Worm (Caenorhabditis elegans) whole organism, dauer: ENCODE data around the gene best-24.

Source experiments
- unc-62 ChIP-seq: sonication (generic microtip); optimal IDR thresholded peaks from 2 replicates; lab custom pipeline; 2017; ENCODE audit warnings: missing biosample characterization, missing genetic modification reagents, missing genetic modification characterization

The best-24 gene

DNA sequence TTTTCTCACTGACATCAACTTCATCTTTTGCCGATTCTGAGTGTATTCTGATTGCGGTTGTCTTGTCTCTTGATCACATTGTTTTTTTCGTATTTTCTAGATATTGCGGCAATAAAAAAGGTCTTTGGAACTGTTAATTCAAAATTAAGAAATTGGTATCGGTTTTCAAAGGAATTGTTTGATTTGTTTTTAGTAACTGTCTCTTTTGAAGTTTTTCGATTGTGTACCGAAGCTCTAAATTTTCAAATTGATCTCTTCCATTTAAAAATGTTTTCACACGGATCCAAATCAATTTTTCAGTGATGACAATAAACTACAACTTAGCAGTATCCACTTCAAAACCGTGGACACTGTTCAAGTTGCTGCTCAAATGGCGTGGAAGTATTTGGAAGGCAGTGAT lies at the start of gene best-24:
TSS of gene best-24 (plus strand) at position 301 of the 400 bp plus-strand sequence.
- no peak for TF ChIP-seq unc-62 (GFP tag; lab: Kevin White, UChicago)

ce11 chrIII:7854494-7855184 lies 46.2 kb upstream of the best-24 start, which contains the start of gene rpl-35:
TSS of gene rpl-35 (plus strand) at chrIII:7855134.
- peak; percentile 38 for TF ChIP-seq unc-62 (GFP tag; lab: Kevin White, UChicago)

DNA sequence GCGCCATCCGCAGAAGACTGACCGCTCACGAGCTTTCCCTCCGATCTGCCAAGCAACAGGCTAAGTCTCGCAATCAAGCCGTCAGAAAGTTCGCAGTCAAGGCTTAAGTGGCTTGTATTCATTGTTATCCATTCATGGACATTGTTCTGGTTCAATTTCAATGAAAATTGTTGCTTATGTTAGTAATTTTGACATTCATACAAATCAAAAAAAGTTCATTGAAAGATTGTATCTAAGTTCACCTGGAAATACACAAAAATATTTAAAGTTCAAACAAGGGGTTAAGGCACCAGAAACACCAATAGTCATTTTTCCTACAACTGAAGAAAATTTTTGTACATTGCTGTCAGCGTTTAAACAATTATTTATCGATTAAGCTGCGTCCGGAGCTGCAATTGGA lies 45.4 kb upstream of the best-24 start:
- no peak for TF ChIP-seq unc-62 (GFP tag; lab: Kevin White, UChicago)

DNA sequence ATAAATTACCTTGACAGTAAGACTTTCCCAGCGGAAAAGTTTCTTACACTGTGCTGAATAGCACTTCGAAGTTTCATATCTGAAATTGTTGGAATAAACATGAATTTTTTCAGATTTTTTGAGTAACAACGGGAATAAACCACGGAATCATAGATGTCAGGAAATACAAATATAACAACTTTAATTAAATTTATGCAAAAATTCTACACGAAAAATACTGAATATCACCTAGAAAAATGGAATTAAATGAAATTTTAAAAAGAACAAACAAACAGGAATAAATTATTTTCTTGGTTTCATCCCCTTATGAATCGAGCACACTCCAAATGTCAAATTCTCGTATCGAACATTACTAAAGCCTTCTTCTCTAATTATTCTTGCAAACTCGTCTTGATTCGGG lies 43.7 kb upstream of the best-24 start, which contains the start of gene tag-307:
TSS of gene tag-307 (minus strand) at position 101 of the 400 bp plus-strand sequence.
- TF ChIP-seq unc-62 (GFP tag; lab: Kevin White, UChicago), result no peak

- no peak for TF ChIP-seq unc-62 (GFP tag; lab: Kevin White, UChicago)
Observed at ce11 chrIII:7858407-7859029, 42.3 kb upstream of the best-24 start, which contains the start of the genes coq-5 and ufm-1. TSS of gene coq-5 (minus strand) at chrIII:7858457. TSS of gene ufm-1 (plus strand) at chrIII:7858979.

- no peak for TF ChIP-seq unc-62 (GFP tag; lab: Kevin White, UChicago)
Observed at ce11 chrIII:7859313-7859712, 41.5 kb upstream of the best-24 start, which contains the start of gene tomm-7. TSS of gene tomm-7 (plus strand) at chrIII:7859613.

DNA sequence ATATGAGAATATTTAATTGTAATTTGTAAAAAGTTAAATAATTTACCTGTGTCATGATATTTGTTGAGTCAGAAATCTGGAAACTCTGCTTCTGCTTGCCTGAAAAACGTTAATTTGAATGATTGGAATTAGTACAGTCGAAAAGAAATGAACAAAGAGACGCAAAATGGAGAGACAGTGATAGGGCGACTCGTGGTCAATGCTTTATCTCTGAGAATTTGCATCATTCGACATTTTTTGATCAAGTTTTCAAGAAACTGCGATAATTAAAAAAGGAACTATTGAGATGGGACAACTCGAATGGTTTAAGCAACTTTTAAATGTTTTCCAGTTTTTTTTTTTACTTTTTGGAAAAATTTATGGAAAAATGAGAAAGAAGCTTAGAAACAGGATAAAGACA lies 39.9 kb upstream of the best-24 start, which contains the start of gene cuc-1:
TSS of gene cuc-1 (minus strand) at position 101 of the 400 bp plus-strand sequence.
- no peak for TF ChIP-seq unc-62 (GFP tag; lab: Kevin White, UChicago)

- no peak for TF ChIP-seq unc-62 (GFP tag; lab: Kevin White, UChicago)
Observed at ce11 chrIII:7861535-7862120, 39.2 kb upstream of the best-24 start, which contains the start of gene snr-5. TSS of gene snr-5 (plus strand) at chrIII:7862070.

- no peak for TF ChIP-seq unc-62 (GFP tag; lab: Kevin White, UChicago)
Observed at ce11 chrIII:7865238-7865761, 35.5 kb upstream of the best-24 start, which contains the start of gene slc-17.3. TSS of gene slc-17.3 (minus strand) at chrIII:7865288.

ce11 chrIII:7866189-7866588 lies 34.6 kb upstream of the best-24 start, which contains the start of gene cup-4:
TSS of gene cup-4 (plus strand) at chrIII:7866489.
- TF ChIP-seq unc-62 (GFP tag; lab: Kevin White, UChicago), result no peak

DNA sequence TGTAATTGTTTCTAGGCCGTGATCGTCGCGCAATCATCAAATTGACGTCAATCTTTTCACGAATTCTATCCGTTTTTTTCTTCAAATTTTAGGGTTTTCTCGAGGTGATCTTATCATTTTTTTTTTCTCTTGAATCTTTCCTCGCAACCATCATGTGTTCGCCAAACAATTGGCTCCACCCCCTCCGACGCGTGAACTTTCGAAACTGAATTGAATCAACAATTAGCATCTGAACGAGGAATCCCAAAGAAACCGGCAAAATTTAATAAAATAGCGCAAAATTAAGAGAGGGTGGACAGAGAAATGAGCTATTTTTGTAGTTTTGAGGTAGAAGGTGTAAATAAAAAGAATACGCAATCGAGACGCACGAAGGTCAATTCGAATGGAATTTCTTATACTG lies 28.1 kb upstream of the best-24 start:
- TF ChIP-seq unc-62 (GFP tag; lab: Kevin White, UChicago), result no peak

DNA sequence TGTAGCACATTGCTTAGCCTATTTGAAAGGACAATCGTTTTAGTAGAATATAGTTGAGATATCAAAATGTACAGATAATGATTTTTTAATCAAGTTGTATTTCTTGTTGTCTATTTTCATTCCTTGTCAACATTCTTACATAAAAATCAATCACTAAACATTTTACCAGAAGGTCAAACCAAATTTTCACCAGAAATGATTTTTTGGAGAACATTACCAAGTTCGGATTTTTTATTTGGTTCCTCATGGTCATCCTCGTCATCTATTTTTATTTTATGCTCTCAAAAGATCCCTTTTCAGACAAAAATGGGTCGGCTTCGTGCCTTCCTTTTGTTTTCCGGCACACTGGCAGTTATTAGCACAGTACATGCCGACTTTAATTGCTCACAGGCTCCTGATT lies 27.4 kb upstream of the best-24 start, which contains the start of gene tyr-1:
TSS of gene tyr-1 (plus strand) at position 301 of the 400 bp plus-strand sequence.
- no peak for TF ChIP-seq unc-62 (GFP tag; lab: Kevin White, UChicago)

- TF ChIP-seq unc-62 (GFP tag; lab: Kevin White, UChicago), result no peak
Observed at ce11 chrIII:7877090-7877489, 23.7 kb upstream of the best-24 start.

DNA sequence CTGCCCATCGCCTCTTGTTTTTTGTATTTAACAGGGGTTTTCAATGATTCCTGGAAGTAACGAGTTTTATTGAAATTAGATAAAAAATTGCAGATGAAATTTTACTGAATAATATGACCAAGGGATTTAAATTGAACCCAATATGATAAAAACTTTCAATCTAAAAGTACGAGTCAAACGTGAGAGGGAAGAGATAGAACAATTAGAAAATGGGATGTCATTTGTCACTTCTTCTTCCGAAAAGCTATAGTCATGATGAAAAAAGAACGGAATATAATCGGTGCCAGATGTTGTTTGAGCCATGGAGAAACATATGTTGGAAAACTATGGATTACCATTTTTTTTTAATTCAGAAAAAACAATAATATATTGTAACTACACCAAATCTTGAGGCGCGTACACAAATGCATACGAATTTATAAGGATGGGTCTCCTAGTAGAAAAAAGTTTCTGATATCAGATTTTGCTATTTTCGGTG lies 21.9 kb upstream of the best-24 start, which contains the start of gene sup-18:
TSS of gene sup-18 (minus strand) at position 51 of the 478 bp plus-strand sequence.
- no peak for TF ChIP-seq unc-62 (GFP tag; lab: Kevin White, UChicago)

ce11 chrIII:7880132-7880715 lies 20.6 kb upstream of the best-24 start:
- TF ChIP-seq unc-62 (GFP tag; lab: Kevin White, UChicago), result no peak
